Fruit fly (Drosophila melanogaster) S2 (cell line): ENCODE results near the gene bam.

Source experiments
- CG8478 ChIP-seq: fragments of >200 bp; optimal IDR thresholded peaks from 2 replicates; lab custom pipeline; 2018
- CTCF ChIP-seq, 2 experiments: fragments of >200 bp; optimal IDR thresholded peaks; 2 replicates each; lab custom pipeline; 2018

DNA sequence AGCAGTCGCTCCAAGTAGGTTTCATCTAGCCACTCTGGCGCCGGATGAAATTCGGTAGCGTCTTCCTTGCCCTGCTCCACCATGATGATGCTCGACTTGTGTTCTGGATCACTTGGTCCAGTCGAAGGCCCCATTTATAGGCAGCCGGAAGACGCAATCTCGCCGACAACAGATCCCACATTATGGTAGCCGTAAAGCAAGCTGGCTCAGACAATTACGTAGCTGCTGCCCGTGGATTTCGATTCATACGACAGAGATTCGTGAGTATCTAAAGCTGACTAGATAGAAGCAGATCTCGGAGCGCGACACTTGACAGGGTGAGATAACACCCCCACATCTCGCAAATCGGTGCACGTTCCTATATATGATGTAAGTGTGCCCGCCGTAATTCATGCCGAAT, 32.2 kb upstream of the bam start, which contains the start of gene CG10513:
- TF ChIP-seq CG8478 (lab: Kevin White, UChicago) (no peak), CTCF (optimal IDR thresholded peaks at IDR 0.05; lab: Kevin White, UChicago) (no peak)
